Fruit fly (Drosophila melanogaster): ENCODE data around the gene Acsf2.

The Acsf2 gene

dm6 chr2L:5324958-5325850, 16.8 kb downstream of the Acsf2 start (continued):
- no peak for TF ChIP-seq CG13624 (GFP tag; optimal IDR thresholded peaks at IDR 0.05)
- TF ChIP-seq Sox100B (GFP tag; optimal IDR thresholded peaks at IDR 0.05) = no peak
- TF ChIP-seq CG12104 (GFP tag; optimal IDR thresholded peaks at IDR 0.05) = no peak
- TF ChIP-seq CG33557 (GFP tag; optimal IDR thresholded peaks at IDR 0.05) = no peak
- TF ChIP-seq CG31441 (GFP tag; IDR thresholded peaks at IDR 0.05) = no peak
- peak; percentile 89 for TF ChIP-seq Drgx (GFP tag; IDR thresholded peaks at IDR 0.05)
- TF ChIP-seq CG11456 (GFP tag; IDR thresholded peaks at IDR 0.05) = peak; percentile 78; the same call in 2 of the 3 replicates
- peak; percentile 58; the same call in 1 of the 2 replicates for TF ChIP-seq CG31224 (GFP tag; IDR thresholded peaks at IDR 0.05)
- no peak for TF ChIP-seq gem (tag; optimal IDR thresholded peaks at IDR 0.05)
- TF ChIP-seq CG3065 (GFP tag; optimal IDR thresholded peaks at IDR 0.05) = no peak
- TF ChIP-seq CG34422 (GFP tag; IDR thresholded peaks at IDR 0.05) = peak; percentile 80
- peak; percentile 48 for TF ChIP-seq chn (GFP tag; optimal IDR thresholded peaks at IDR 0.05)
- TF ChIP-seq kay (GFP tag; optimal IDR thresholded peaks at IDR 0.05) = no peak
- peak; percentile 10 for TF ChIP-seq HLHmδ (GFP tag; optimal IDR thresholded peaks at IDR 0.05)
- TF ChIP-seq Pdp1 (GFP tag; optimal IDR thresholded peaks at IDR 0.05) = peak; percentile 56 to 59
- TF ChIP-seq CG7745 (tag; optimal IDR thresholded peaks at IDR 0.05) = no peak
- TF ChIP-seq CG6854 (GFP tag; optimal IDR thresholded peaks at IDR 0.05) = no peak
- TF ChIP-seq ranshi (GFP tag; IDR thresholded peaks at IDR 0.05) = no peak; the same call in 1 of the 2 replicates
- TF ChIP-seq Dp (GFP tag; optimal IDR thresholded peaks at IDR 0.05) = no peak
- no peak for TF ChIP-seq yki (optimal IDR thresholded peaks at IDR 0.05)
- TF ChIP-seq B-H2 (GFP tag; optimal IDR thresholded peaks at IDR 0.05) = no peak
- TF ChIP-seq H2.0 (GFP tag; IDR thresholded peaks at IDR 0.05) = peak; percentile 63
- TF ChIP-seq CG43689 (GFP tag; IDR thresholded peaks at IDR 0.05) = no peak
- TF ChIP-seq CG14014 (GFP tag; IDR thresholded peaks at IDR 0.05) = peak; percentile 73
- peak; percentile 24 for TF ChIP-seq Dip3 (GFP tag; optimal IDR thresholded peaks at IDR 0.05)
- no peak for TF ChIP-seq croc (GFP tag; conservative IDR thresholded peaks at IDR 0.05)
- TF ChIP-seq seq (GFP tag; IDR thresholded peaks at IDR 0.05) = peak; percentile 75
- TF ChIP-seq ase (GFP tag; IDR thresholded peaks at IDR 0.05) = peak; percentile 54; the same call in 1 of the 3 replicates
- TF ChIP-seq Six4 (GFP tag; optimal IDR thresholded peaks at IDR 0.05) = no peak
- peak; percentile 85 for TF ChIP-seq sens (GFP tag)
- TF ChIP-seq CG13894 (tag; optimal IDR thresholded peaks at IDR 0.05) = no peak
- peak; percentile 35 for TF ChIP-seq CG10209 (GFP tag; optimal IDR thresholded peaks at IDR 0.05)
- TF ChIP-seq CG11723 (GFP tag; optimal IDR thresholded peaks at IDR 0.05) = no peak
- TF ChIP-seq CG14965 (GFP tag; optimal IDR thresholded peaks at IDR 0.05; ENCODE audit: borderline replicate concordance) = no peak
- peak; percentile 4 for TF ChIP-seq CG9817 (tag; optimal IDR thresholded peaks at IDR 0.05)
- TF ChIP-seq luna (GFP tag; optimal IDR thresholded peaks at IDR 0.05) = no peak
- TF ChIP-seq CG32767 (GFP tag; IDR thresholded peaks at IDR 0.05) = 0 out of 2 replicates have a peak, but pooled peaks have one; percentile 8
- peak; percentile 62 for TF ChIP-seq lmd (GFP tag; IDR thresholded peaks at IDR 0.05)
- peak; percentile 76 for TF ChIP-seq knrl (GFP tag; IDR thresholded peaks at IDR 0.05; ENCODE audit: partially characterized antibody)
- peak; percentile 70 for TF ChIP-seq CG14667 (GFP tag; IDR thresholded peaks at IDR 0.05)
- no peak for TF ChIP-seq CG18476 (GFP tag; optimal IDR thresholded peaks at IDR 0.05)
- TF ChIP-seq CG17361 (GFP tag; IDR thresholded peaks at IDR 0.05) = no peak; the same call in 2 of the 3 replicates
- TF ChIP-seq abd-A (tag; optimal IDR thresholded peaks at IDR 0.05) = no peak
- TF ChIP-seq tll (GFP tag; optimal IDR thresholded peaks at IDR 0.05) = no peak
- TF ChIP-seq CG8924 (tag; optimal IDR thresholded peaks at IDR 0.05) = peak; percentile 14
- no peak for TF ChIP-seq crc (GFP tag; optimal IDR thresholded peaks at IDR 0.05)
- TF ChIP-seq Jarid2 (GFP tag; optimal IDR thresholded peaks at IDR 0.05) = no peak
- peak; percentile 71; the same call in 3 of the 4 replicates for TF ChIP-seq Gug (GFP tag; IDR thresholded peaks at IDR 0.05)
- peak; percentile 45; the same call in 1 of the 3 replicates for TF ChIP-seq C15 (GFP tag; IDR thresholded peaks at IDR 0.05)

Measured in whole organism, embryonic.